Worm (Caenorhabditis elegans): ENCODE data around the gene C02F4.5.
A peak's percentile ranks its signal among the peaks of the same experiment; 100 is the strongest.

C02F4.5 gene

ce11 chrIV:10515128-10515527 lies 8.8 kb downstream of the C02F4.5 start, which contains the start of gene C02F4.4:
Gene C02F4.4, minus strand, starts transcription at chrIV:10515228.
- TF ChIP-seq ztf-25 (GFP tag; IDR thresholded peaks at IDR 0.05), result no peak
- no peak for TF ChIP-seq snpc-3.4 (tag; optimal IDR thresholded peaks at IDR 0.05)
- TF ChIP-seq pha-4 (tag; optimal IDR thresholded peaks at IDR 0.05), result no peak
- no peak for TF ChIP-seq madf-6 (GFP tag; IDR thresholded peaks at IDR 0.05)
- no peak for TF ChIP-seq dpff-1 (tag; optimal IDR thresholded peaks at IDR 0.05)
- no peak for TF ChIP-seq sptf-2 (GFP tag; optimal IDR thresholded peaks at IDR 0.05)
- no peak for TF ChIP-seq F57A8.1 (GFP tag; optimal IDR thresholded peaks at IDR 0.05)
- TF ChIP-seq nhr-179 (tag; optimal IDR thresholded peaks at IDR 0.05), result no peak
- TF ChIP-seq atf-7 (tag; optimal IDR thresholded peaks at IDR 0.05), result no peak
- no peak for TF ChIP-seq mcd-1 (GFP tag; IDR thresholded peaks at IDR 0.05)

DNA sequence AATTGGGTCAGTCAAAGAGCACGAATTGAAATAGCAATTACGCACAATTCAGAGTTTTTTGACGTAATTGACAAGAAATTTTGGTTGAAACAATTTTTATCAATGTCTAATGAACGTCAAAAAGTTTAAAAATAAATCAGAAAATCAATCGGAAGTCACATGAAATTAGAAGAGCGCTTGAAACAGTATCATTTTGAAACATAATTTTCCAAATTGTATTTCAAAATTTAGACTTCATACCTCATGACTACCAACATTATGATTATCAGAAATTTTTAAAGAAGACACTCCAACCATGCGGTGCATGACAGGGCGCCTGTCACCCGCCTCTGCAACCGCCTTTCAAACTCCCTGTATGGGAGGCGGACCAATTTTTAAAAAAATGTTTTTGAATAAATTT lies 10.7 kb downstream of the C02F4.5 start:
- peak; percentile 56 for TF ChIP-seq unc-62 (GFP tag; optimal IDR thresholded peaks at IDR 0.05)
- TF ChIP-seq nhr-80 (tag; optimal IDR thresholded peaks at IDR 0.05), result peak; percentile 57
- no peak for TF ChIP-seq cebp-1 (GFP tag; IDR thresholded peaks at IDR 0.05)
- peak; percentile 57 for TF ChIP-seq cebp-1 (tag; optimal IDR thresholded peaks at IDR 0.05)
- no peak for TF ChIP-seq B0336.3 (GFP tag; IDR thresholded peaks at IDR 0.05)

DNA sequence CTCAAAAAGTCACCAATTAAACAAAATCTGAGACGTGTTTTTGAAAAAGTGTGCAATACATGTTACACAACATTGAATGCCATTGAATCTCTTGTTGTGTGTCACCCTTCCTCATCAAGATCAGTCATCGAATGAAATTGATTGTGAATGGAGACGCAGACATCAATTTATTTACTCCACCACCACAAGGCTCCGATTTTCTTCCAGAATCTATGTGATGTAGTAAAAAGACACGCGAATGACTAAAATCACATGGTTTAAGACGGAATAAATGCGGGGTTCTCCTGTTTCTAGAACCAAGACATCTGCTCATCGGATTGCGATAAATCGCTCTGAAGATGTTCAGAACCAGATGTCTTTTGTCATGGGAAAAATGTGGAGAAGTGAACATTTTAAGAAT lies 11.2 kb downstream of the C02F4.5 start:
- TF ChIP-seq lin-40 (tag; optimal IDR thresholded peaks at IDR 0.05), result no peak
- TF ChIP-seq madf-10 (tag; optimal IDR thresholded peaks at IDR 0.05), result no peak
- TF ChIP-seq tbx-9 (tag; optimal IDR thresholded peaks at IDR 0.05; ENCODE audit: borderline replicate concordance), result no peak
- no peak for TF ChIP-seq hrde-1 (tag; optimal IDR thresholded peaks at IDR 0.05; ENCODE audit: borderline replicate concordance)
- TF ChIP-seq T07F8.4 (tag; optimal IDR thresholded peaks at IDR 0.05), result no peak
- TF ChIP-seq C17E4.6 (GFP tag; IDR thresholded peaks at IDR 0.05), result no peak
- no peak for TF ChIP-seq aptf-2 (GFP tag; conservative IDR thresholded peaks at IDR 0.05)
- no peak for TF ChIP-seq lsl-1 (GFP tag; optimal IDR thresholded peaks at IDR 0.05)
- no peak for TF ChIP-seq F49E8.2 (tag; optimal IDR thresholded peaks at IDR 0.05; ENCODE audit: insufficient read depth)
- TF ChIP-seq sdz-38 (tag; optimal IDR thresholded peaks at IDR 0.05), result no peak
- no peak for TF ChIP-seq ztf-22 (GFP tag; optimal IDR thresholded peaks at IDR 0.05)
- no peak for TF ChIP-seq Y95B8A.8 (GFP tag; IDR thresholded peaks at IDR 0.05)
- no peak for TF ChIP-seq bed-1 (GFP tag; IDR thresholded peaks at IDR 0.05)
- no peak for TF ChIP-seq gei-17 (GFP tag; optimal IDR thresholded peaks at IDR 0.05)
- no peak for TF ChIP-seq F57C9.4 (tag; optimal IDR thresholded peaks at IDR 0.05)
- TF ChIP-seq lin-35 (GFP tag; optimal IDR thresholded peaks at IDR 0.05), result no peak

DNA sequence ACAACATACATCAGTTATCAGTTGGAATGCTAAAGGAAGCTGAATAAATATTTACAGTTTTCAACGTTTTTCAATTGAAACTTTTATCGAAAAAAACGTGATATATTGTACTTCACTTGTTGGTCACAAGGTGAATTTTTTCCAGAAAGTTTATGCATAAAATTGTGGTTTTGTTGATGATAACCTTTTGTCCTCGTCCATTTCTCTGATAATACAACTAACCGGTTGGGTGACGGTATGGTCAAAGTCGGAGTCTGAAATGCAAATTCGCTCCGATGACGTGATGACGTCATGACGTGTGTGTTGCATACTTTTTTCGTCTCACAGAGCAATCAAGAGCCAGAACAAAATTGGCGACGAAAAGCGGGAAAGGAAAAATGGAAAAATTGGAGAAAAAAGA lies 12.5 kb downstream of the C02F4.5 start:
- no peak for TF ChIP-seq chd-7 (tag; optimal IDR thresholded peaks at IDR 0.05)
- TF ChIP-seq zim-3 (tag; optimal IDR thresholded peaks at IDR 0.05), result no peak
- no peak for TF ChIP-seq zfh-2 (GFP tag; conservative IDR thresholded peaks at IDR 0.05)
- 0 out of 2 replicates have a peak, but pooled peaks have one; percentile 37 for TF ChIP-seq Y53G8AR.9 (GFP tag; conservative IDR thresholded peaks at IDR 0.05)
- no peak for TF ChIP-seq rec-8 (tag; optimal IDR thresholded peaks at IDR 0.05)
- TF ChIP-seq tbx-9 (tag; optimal IDR thresholded peaks at IDR 0.05; ENCODE audit: borderline replicate concordance), result no peak
- TF ChIP-seq F55B11.4 (tag; optimal IDR thresholded peaks at IDR 0.05; ENCODE audit: borderline replicate concordance, insufficient read depth), result no peak
- no peak for TF ChIP-seq dpl-1 (GFP tag; optimal IDR thresholded peaks at IDR 0.05)
- peak; percentile 56 for TF ChIP-seq B0336.3 (GFP tag; IDR thresholded peaks at IDR 0.05)
- no peak for TF ChIP-seq bed-2 (GFP tag; IDR thresholded peaks at IDR 0.05)
- no peak for TF ChIP-seq ama-1 (optimal IDR thresholded peaks at IDR 0.05)
- TF ChIP-seq ama-1 (GFP tag; optimal IDR thresholded peaks at IDR 0.05), result no peak
- TF ChIP-seq snpc-1.3 (tag; optimal IDR thresholded peaks at IDR 0.05; ENCODE audit: insufficient read depth), result no peak
- TF ChIP-seq egl-18 (GFP tag; IDR thresholded peaks at IDR 0.05), result no peak
- TF ChIP-seq ceh-40 (GFP tag; IDR thresholded peaks at IDR 0.05), result no peak
- no peak for TF ChIP-seq lag-1 (GFP tag; IDR thresholded peaks at IDR 0.05)
- TF ChIP-seq madf-8 (GFP tag; conservative IDR thresholded peaks at IDR 0.05), result no peak
